Fruit fly (Drosophila melanogaster): ENCODE measurements around the gene CG31465.

Gene CG31465

dm6 chr3R:21870158-21870971 lies 10.2 kb upstream of the CG31465 start, which contains the start of gene CG31431 (continued):
- TF ChIP-seq CG13624 (GFP tag; optimal IDR thresholded peaks at IDR 0.05) (peak; percentile 98), stwl (tag; optimal IDR thresholded peaks at IDR 0.05) (peak; percentile 43), Usf (GFP tag; optimal IDR thresholded peaks at IDR 0.05) (peak; percentile 93), h (optimal IDR thresholded peaks at IDR 0.05) (no peak), CG15514 (GFP tag; optimal IDR thresholded peaks at IDR 0.05) (peak; percentile 93), CG1647 (GFP tag; optimal IDR thresholded peaks at IDR 0.05) (peak; percentile 95), CG43689 (GFP tag; IDR thresholded peaks at IDR 0.05) (peak; percentile 95), CG1024 (GFP tag; IDR thresholded peaks at IDR 0.05) (peak; percentile 88), Sox102F (GFP tag; optimal IDR thresholded peaks at IDR 0.05) (peak; percentile 96), D (optimal IDR thresholded peaks at IDR 0.05) (no peak), D (GFP tag; optimal IDR thresholded peaks at IDR 0.05) (peak; percentile 94), cg (GFP tag; optimal IDR thresholded peaks at IDR 0.05) (no peak), Hr3 (GFP tag; optimal IDR thresholded peaks at IDR 0.05) (peak; percentile 94), CG4404 (GFP tag; IDR thresholded peaks at IDR 0.05) (peak; percentile 96), maf-S (GFP tag; optimal IDR thresholded peaks at IDR 0.05) (peak; percentile 97), vvl (GFP tag; IDR thresholded peaks at IDR 0.05) (peak; percentile 99), gsb-n (tag; optimal IDR thresholded peaks at IDR 0.05) (peak; percentile 93), CG7987 (GFP tag; optimal IDR thresholded peaks at IDR 0.05) (peak; percentile 94), Oaz (GFP tag; IDR thresholded peaks at IDR 0.05) (peak; percentile 95), Stat92E (GFP tag; optimal IDR thresholded peaks at IDR 0.05) (peak in 1 of 3 experiments; percentile 90), CG3726 (GFP tag; IDR thresholded peaks at IDR 0.05) (peak; percentile 96), repo (GFP tag; optimal IDR thresholded peaks at IDR 0.05) (peak; percentile 97), pb (GFP tag; optimal IDR thresholded peaks at IDR 0.05) (peak; percentile 95), HLHmδ (GFP tag; optimal IDR thresholded peaks at IDR 0.05) (peak; percentile 3), CG10462 (GFP tag; optimal IDR thresholded peaks at IDR 0.05) (peak; percentile 94), Lpt (GFP tag; optimal IDR thresholded peaks at IDR 0.05) (no peak), scrt (GFP tag; optimal IDR thresholded peaks at IDR 0.05) (peak; percentile 95), amos (GFP tag; IDR thresholded peaks at IDR 0.05; ENCODE audit: partially characterized antibody) (no peak), btn (GFP tag; optimal IDR thresholded peaks at IDR 0.05) (peak; percentile 91), dm (GFP tag; optimal IDR thresholded peaks at IDR 0.05) (peak; percentile 91), dysf (GFP tag; IDR thresholded peaks at IDR 0.05) (peak; percentile 98), CG6765 (GFP tag; optimal IDR thresholded peaks at IDR 0.05) (peak; percentile 92), pita (GFP tag; optimal IDR thresholded peaks at IDR 0.05) (no peak), Doc2 (GFP tag; IDR thresholded peaks at IDR 0.05) (peak; percentile 90), zfh2 (GFP tag; optimal IDR thresholded peaks at IDR 0.05) (peak; percentile 97), tap (tag; optimal IDR thresholded peaks at IDR 0.05) (peak; percentile 97), Hr51 (GFP tag; optimal IDR thresholded peaks at IDR 0.05) (peak; percentile 95 to 96), E2f2 (GFP tag; IDR thresholded peaks at IDR 0.05) (peak; percentile 81), CG14050 (GFP tag; IDR thresholded peaks at IDR 0.05) (peak; percentile 96), tin (GFP tag; optimal IDR thresholded peaks at IDR 0.05) (peak; percentile 97), CG10565 (GFP tag; optimal IDR thresholded peaks at IDR 0.05) (peak; percentile 91), CG10321 (GFP tag; IDR thresholded peaks at IDR 0.05) (peak; percentile 71), CG7839 (tag; optimal IDR thresholded peaks at IDR 0.05) (peak; percentile 99), CG9437 (GFP tag; optimal IDR thresholded peaks at IDR 0.05) (peak; percentile 90), schlank (tag; optimal IDR thresholded peaks at IDR 0.05) (peak; percentile 97), cas (GFP tag; IDR thresholded peaks at IDR 0.05) (peak; percentile 96), CG15269 (tag; optimal IDR thresholded peaks at IDR 0.05) (peak; percentile 98), tna (GFP tag; IDR thresholded peaks at IDR 0.05; ENCODE audit: partially characterized antibody) (no peak), NC2α (GFP tag; optimal IDR thresholded peaks at IDR 0.05) (peak; percentile 93), nerfin-1 (tag; optimal IDR thresholded peaks at IDR 0.05) (peak; percentile 90)
